Fruit fly (Drosophila melanogaster) whole organism, embryonic: ENCODE results near the gene Wdr33.

ENCODE experiments used
- CG10959 ChIP-seq: fragments of 200-800 bp; sonication (Bioruptor generic); IDR thresholded peaks from 2 replicates; pipeline ENCODE4 v1.3.6; 2022; ENCODE audit warnings: missing biosample characterization, missing genetic modification characterization
- CG11456 ChIP-seq: fragments of 200-800 bp; sonication (Bioruptor generic); IDR thresholded peaks from 3 replicates; pipeline ENCODE4 v1.3.6; 2022; ENCODE audit warnings: missing biosample characterization, missing genetic modification characterization
- CG11504 ChIP-seq: fragments of 200-800 bp; sonication (Bioruptor generic); optimal IDR thresholded peaks from 3 replicates; lab custom pipeline; 2019; ENCODE audit warnings: missing biosample characterization, mild to moderate bottlenecking, missing genetic modification characterization, moderate library complexity
- CG11695 ChIP-seq: fragments of 200-800 bp; sonication (Bioruptor generic); IDR thresholded peaks from 3 replicates; pipeline ENCODE4 v1.3.6; 2022; ENCODE audit warnings: missing biosample characterization, missing genetic modification characterization
- CG11723 ChIP-seq: fragments of 200-800 bp; sonication (Bioruptor generic); optimal IDR thresholded peaks from 2 replicates; lab custom pipeline; 2017; ENCODE audit warnings: missing biosample characterization, mild to moderate bottlenecking, missing genetic modification characterization
- CG12155 ChIP-seq: fragments of 200-800 bp; sonication (Bioruptor generic); optimal IDR thresholded peaks from 3 replicates; lab custom pipeline; 2016; ENCODE audit warnings: missing biosample characterization, missing genetic modification characterization
- CG12744 ChIP-seq: fragments of 200-800 bp; sonication (Bioruptor generic); optimal IDR thresholded peaks from 2 replicates; lab custom pipeline; 2016; ENCODE audit warnings: missing biosample characterization, missing genetic modification characterization
- CG12769 ChIP-seq: fragments of 200-800 bp; sonication (Bioruptor generic); optimal IDR thresholded peaks from 2 replicates; lab custom pipeline; 2019; ENCODE audit warnings: missing biosample characterization, mild to moderate bottlenecking, missing genetic modification characterization, moderate library complexity
- CG13296 ChIP-seq: fragments of 200-800 bp; sonication (Bioruptor generic); optimal IDR thresholded peaks from 3 replicates; lab custom pipeline; 2018; ENCODE audit warnings: missing biosample characterization, mild to moderate bottlenecking, missing genetic modification characterization
- CG14050 ChIP-seq: fragments of 200-800 bp; sonication (Bioruptor generic); IDR thresholded peaks from 3 replicates; pipeline ENCODE4 v1.3.6; 2022; ENCODE audit warnings: missing biosample characterization, missing genetic modification characterization
- CG18262 ChIP-seq: fragments of 200-800 bp; optimal IDR thresholded peaks from 3 replicates; lab custom pipeline; 2019; ENCODE audit warnings: missing biosample characterization, mild to moderate bottlenecking, missing genetic modification characterization, moderate library complexity
- CG2199 ChIP-seq: fragments of 200-800 bp; sonication (Bioruptor generic); IDR thresholded peaks from 3 replicates; pipeline ENCODE4 v1.3.6; 2022; ENCODE audit warnings: missing biosample characterization, missing genetic modification characterization
- CG2202 ChIP-seq: fragments of 200-800 bp; sonication (Bioruptor generic); optimal IDR thresholded peaks from 2 replicates; lab custom pipeline; 2018; ENCODE audit warnings: missing biosample characterization, mild to moderate bottlenecking, missing genetic modification characterization
- CG30020 ChIP-seq: fragments of 200-800 bp; optimal IDR thresholded peaks from 2 replicates; lab custom pipeline; 2019; ENCODE audit warnings: missing biosample characterization, mild to moderate bottlenecking, missing genetic modification characterization, moderate library complexity
- CG30431 ChIP-seq: fragments of 200-800 bp; sonication (Bioruptor generic); optimal IDR thresholded peaks from 2 replicates; lab custom pipeline; 2017; ENCODE audit warnings: missing biosample characterization, missing genetic modification characterization
- CG31365 ChIP-seq: fragments of 200-800 bp; sonication (Bioruptor generic); optimal IDR thresholded peaks from 2 replicates; lab custom pipeline; 2018; ENCODE audit warnings: missing biosample characterization, mild to moderate bottlenecking, missing genetic modification characterization
- CG32767 ChIP-seq: fragments of 200-800 bp; sonication (Bioruptor generic); IDR thresholded peaks from 2 replicates; pipeline ENCODE4 v1.3.6; 2022; ENCODE audit warnings: missing biosample characterization, missing genetic modification characterization
- CG33557 ChIP-seq: fragments of 200-800 bp; sonication (Bioruptor generic); optimal IDR thresholded peaks from 2 replicates; lab custom pipeline; 2019; ENCODE audit warnings: missing biosample characterization, mild to moderate bottlenecking, missing genetic modification characterization, moderate library complexity
- CG4730 ChIP-seq: fragments of 200-800 bp; sonication (Bioruptor generic); IDR thresholded peaks from 2 replicates; pipeline ENCODE4 v1.3.6; 2022; ENCODE audit warnings: missing biosample characterization, missing genetic modification characterization
- CG6175 ChIP-seq: fragments of 200-800 bp; sonication (Bioruptor generic); IDR thresholded peaks from 3 replicates; pipeline ENCODE4 v1.3.6; 2022; ENCODE audit warnings: missing biosample characterization, missing genetic modification characterization
- CG6689 ChIP-seq: fragments of 200-800 bp; sonication (Bioruptor generic); IDR thresholded peaks from 2 replicates; pipeline ENCODE4 v1.3.6; 2022; ENCODE audit warnings: missing biosample characterization, missing genetic modification characterization
- CG8924 ChIP-seq: fragments of 200-800 bp; optimal IDR thresholded peaks from 3 replicates; lab custom pipeline; 2019; ENCODE audit warnings: missing biosample characterization, mild to moderate bottlenecking, missing genetic modification characterization, moderate library complexity
- CG9437 ChIP-seq: fragments of 200-800 bp; sonication (Bioruptor generic); optimal IDR thresholded peaks from 2 replicates; lab custom pipeline; 2018; ENCODE audit warnings: missing biosample characterization, mild to moderate bottlenecking, missing genetic modification characterization
- CG9609 ChIP-seq: fragments of 200-800 bp; sonication (Bioruptor generic); optimal IDR thresholded peaks from 3 replicates; lab custom pipeline; 2016; ENCODE audit warnings: missing biosample characterization, missing genetic modification characterization
- D19A ChIP-seq: fragments of 200-800 bp; optimal IDR thresholded peaks from 3 replicates; lab custom pipeline; 2019; ENCODE audit warnings: missing biosample characterization, mild to moderate bottlenecking, missing genetic modification characterization, moderate library complexity
- E2f1 ChIP-seq: fragments of 200-800 bp; sonication (Bioruptor generic); IDR thresholded peaks from 2 replicates; pipeline ENCODE4 v1.3.6; 2022; ENCODE audit warnings: missing biosample characterization, missing genetic modification characterization
- H15 ChIP-seq: fragments of 200-800 bp; sonication (Bioruptor generic); IDR thresholded peaks from 3 replicates; pipeline ENCODE4 v1.3.6; 2022; ENCODE audit warnings: missing biosample characterization, missing genetic modification characterization
- Hr51 ChIP-seq, 2 experiments: fragments of 200-800 bp; sonication (Bioruptor generic); optimal IDR thresholded peaks; 2 replicates in 1 of 2; 3 replicates in 1 of 2; lab custom pipeline; 2016 to 2018; ENCODE audit warnings: missing biosample characterization in 2 of 2, missing genetic modification characterization in 2 of 2, mild to moderate bottlenecking in 1 of 2, moderate library complexity in 1 of 2
- Jarid2 ChIP-seq: fragments of 200-800 bp; sonication (Bioruptor generic); optimal IDR thresholded peaks from 3 replicates; lab custom pipeline; 2017; ENCODE audit warnings: mild to moderate bottlenecking, missing biosample characterization, missing genetic modification reagents, missing genetic modification characterization
- Lhr ChIP-seq: fragments of 200-800 bp; sonication (Bioruptor generic); optimal IDR thresholded peaks from 3 replicates; lab custom pipeline; 2017; ENCODE audit warnings: mild to moderate bottlenecking, missing biosample characterization, missing genetic modification reagents, missing genetic modification characterization
- Neu2 ChIP-seq: fragments of 200-800 bp; sonication (Bioruptor generic); optimal IDR thresholded peaks from 3 replicates; lab custom pipeline; 2016; ENCODE audit warnings: missing biosample characterization, missing genetic modification characterization, borderline replicate concordance
- Optix ChIP-seq: fragments of 200-800 bp; sonication (Bioruptor generic); IDR thresholded peaks from 3 replicates; pipeline ENCODE4 v1.3.6; 2022; ENCODE audit warnings: missing biosample characterization, missing genetic modification characterization
- Taf1 ChIP-seq: fragments of 200-800 bp; sonication (Bioruptor generic); IDR thresholded peaks from 2 replicates; pipeline ENCODE4 v1.3.6; 2022; ENCODE audit warnings: missing biosample characterization, missing genetic modification characterization
- amos ChIP-seq: fragments of 200-800 bp; sonication (Bioruptor generic); IDR thresholded peaks from 2 replicates; pipeline ENCODE4 v1.3.6; 2022; ENCODE audit warnings: missing biosample characterization, missing genetic modification characterization; ENCODE audit not compliant: partially characterized antibody
- ase ChIP-seq: fragments of 200-800 bp; sonication (Bioruptor generic); IDR thresholded peaks from 3 replicates; pipeline ENCODE4 v1.3.6; 2022; ENCODE audit warnings: missing biosample characterization, missing genetic modification characterization
- bigmax ChIP-seq: fragments of 200-800 bp; sonication (Bioruptor generic); optimal IDR thresholded peaks from 2 replicates; lab custom pipeline; 2018; ENCODE audit warnings: missing biosample characterization, mild to moderate bottlenecking, missing genetic modification characterization
- crp ChIP-seq, 2 experiments: fragments of 200-800 bp; sonication (Bioruptor generic); optimal IDR thresholded peaks; 2 replicates in 1 of 2; 3 replicates in 1 of 2; lab custom pipeline; 2017; ENCODE audit warnings: missing biosample characterization in 2 of 2, missing genetic modification characterization in 2 of 2, mild to moderate bottlenecking in 1 of 2, moderate library complexity in 1 of 2
- da ChIP-seq: fragments of 200-800 bp; sonication (Bioruptor generic); optimal IDR thresholded peaks from 2 replicates; lab custom pipeline; 2016; ENCODE audit warnings: missing biosample characterization, missing genetic modification characterization
- disco-r ChIP-seq: fragments of 200-800 bp; sonication (Bioruptor generic); optimal IDR thresholded peaks from 2 replicates; lab custom pipeline; 2016; ENCODE audit warnings: missing biosample characterization, missing genetic modification characterization
- dpn ChIP-seq, 2 experiments: fragments of 200-800 bp; sonication (Bioruptor generic); optimal IDR thresholded peaks; 3 replicates each; lab custom pipeline; 2016; ENCODE audit warnings: missing biosample characterization in 2 of 2, missing genetic modification characterization in 2 of 2
- dysf ChIP-seq: fragments of 200-800 bp; sonication (Bioruptor generic); IDR thresholded peaks from 3 replicates; pipeline ENCODE4 v1.3.6; 2022; ENCODE audit warnings: missing biosample characterization, missing genetic modification characterization
- fd102C ChIP-seq: fragments of 200-800 bp; sonication (Bioruptor generic); optimal IDR thresholded peaks from 2 replicates; lab custom pipeline; 2018; ENCODE audit warnings: missing biosample characterization, mild to moderate bottlenecking, missing genetic modification characterization, moderate library complexity
- fd64A ChIP-seq: fragments of 200-800 bp; sonication (Bioruptor generic); optimal IDR thresholded peaks from 3 replicates; lab custom pipeline; 2018; ENCODE audit warnings: missing biosample characterization, mild to moderate bottlenecking, missing genetic modification characterization
- mam ChIP-seq: fragments of 200-800 bp; sonication (Bioruptor generic); optimal IDR thresholded peaks from 3 replicates; lab custom pipeline; 2016; ENCODE audit warnings: missing biosample characterization, missing genetic modification characterization
- pb ChIP-seq: fragments of 200-800 bp; sonication (Bioruptor generic); optimal IDR thresholded peaks from 3 replicates; lab custom pipeline; 2016; ENCODE audit warnings: missing biosample characterization, missing genetic modification characterization
- prd ChIP-seq, 3 experiments: fragments of >200 bp in 2 of 3; fragments of 200-800 bp in 1 of 3; sonication (Bioruptor generic) in 1 of 3; optimal IDR thresholded peaks in 2 of 3; IDR thresholded peaks in 1 of 3; 2 replicates in 2 of 3; 3 replicates in 1 of 3; pipeline versions ENCODE4 v1.3.6 to Lab custom; 2017 to 2022; ENCODE audit warnings: missing biosample characterization in 1 of 3, missing genetic modification characterization in 1 of 3
- sim ChIP-seq: fragments of 200-800 bp; sonication (Bioruptor generic); IDR thresholded peaks from 2 replicates; pipeline ENCODE4 v1.3.6; 2022; ENCODE audit warnings: missing biosample characterization, missing genetic modification characterization
- sug ChIP-seq: fragments of 200-800 bp; optimal IDR thresholded peaks from 2 replicates; lab custom pipeline; 2019; ENCODE audit warnings: missing biosample characterization, mild to moderate bottlenecking, missing genetic modification characterization, moderate library complexity

The Wdr33 gene

dm6 chr3R:5648569-5649476 is 11.6 kb upstream of the Wdr33 start, which contains the start of the genes MTA1-like and Sec23 (continued):
- TF ChIP-seq CG4730 (GFP tag; lab: Robert Waterston, UW) (no peak), CG11456 (peak; percentile 45; the same call in 1 of the 3 replicates), CG31365 (no peak), Neu2 (no peak), prd (optimal IDR thresholded peaks at IDR 0.05; lab: Kevin White, UChicago) (no peak), prd (GFP tag; IDR thresholded peaks at IDR 0.05; lab: Robert Waterston, UW) (peak; percentile 52; the same call in 1 of the 3 replicates), bigmax (GFP tag; lab: Kevin White, UChicago) (no peak), CG14050 (GFP tag; lab: Robert Waterston, UW) (no peak), sim (GFP tag; lab: Robert Waterston, UW) (no peak), CG9609 (GFP tag; lab: Kevin White, UChicago) (peak; percentile 22), CG2202 (no peak), H15 (peak; percentile 17; the same call in 1 of the 3 replicates), dysf (peak; percentile 17; the same call in 1 of the 3 replicates), CG18262 (tag; lab: Kevin White, UChicago) (peak; percentile 75), CG33557 (GFP tag; lab: Kevin White, UChicago) (peak; percentile 48), CG2199 (GFP tag; lab: Robert Waterston, UW) (no peak), CG12744 (GFP tag; lab: Kevin White, UChicago) (no peak), disco-r (no peak), crp (GFP tag; optimal IDR thresholded peaks at IDR 0.05; lab: Kevin White, UChicago) (peak in 1 of 2 experiments; percentile 81), CG11723 (GFP tag; lab: Kevin White, UChicago) (peak; percentile 26), CG12769 (no peak), fd102C (GFP tag; lab: Kevin White, UChicago) (no peak), CG6689 (GFP tag; lab: Robert Waterston, UW) (peak; percentile 77), sug (tag; lab: Kevin White, UChicago) (peak; percentile 64), Jarid2 (no peak), CG30431 (GFP tag; lab: Kevin White, UChicago) (no peak), CG8924 (tag; lab: Kevin White, UChicago) (peak; percentile 71), Taf1 (GFP tag; lab: Robert Waterston, UW) (no peak), CG6175 (GFP tag; lab: Robert Waterston, UW) (no peak), da (GFP tag; lab: Kevin White, UChicago) (no peak), fd64A (GFP tag; lab: Kevin White, UChicago) (no peak), CG12155 (GFP tag; lab: Kevin White, UChicago) (peak; percentile 33), mam (GFP tag; lab: Kevin White, UChicago) (peak; percentile 53), Lhr (GFP tag; lab: Kevin White, UChicago) (peak; percentile 4), CG9437 (GFP tag; lab: Kevin White, UChicago) (peak; percentile 75), pb (GFP tag; lab: Kevin White, UChicago) (no peak), D19A (tag; lab: Kevin White, UChicago) (peak; percentile 36), CG32767 (no peak; the same call in 1 of the 2 replicates), CG30020 (tag; lab: Kevin White, UChicago) (peak; percentile 78), E2f1 (GFP tag; lab: Robert Waterston, UW) (no peak), CG11695 (GFP tag; lab: Robert Waterston, UW) (0 out of 3 replicates have a peak, but pooled peaks have one; percentile 27), ase (GFP tag; lab: Robert Waterston, UW) (no peak), Hr51 (GFP tag; optimal IDR thresholded peaks at IDR 0.05; lab: Kevin White, UChicago) (peak; percentile 28 to 40), dpn (GFP tag; optimal IDR thresholded peaks at IDR 0.05; lab: Kevin White, UChicago) (peak; percentile 42 to 58), Optix (GFP tag; lab: Robert Waterston, UW) (no peak), CG11504 (tag; lab: Kevin White, UChicago) (no peak), CG10959 (GFP tag; lab: Robert Waterston, UW) (no peak), amos (GFP tag; lab: Robert Waterston, UW) (peak; percentile 92), CG13296 (GFP tag; lab: Kevin White, UChicago) (peak; percentile 46)
